Fruit fly (Drosophila melanogaster) whole organism, pupa: ENCODE measurements around the gene ida.

Source experiments
- CG17806 ChIP-seq: fragments of 200-800 bp; sonication (Bioruptor generic); optimal IDR thresholded peaks from 2 replicates; lab custom pipeline; 2018; ENCODE audit warnings: missing biosample characterization, mild to moderate bottlenecking, missing genetic modification characterization, moderate library complexity
- CG8301 ChIP-seq: fragments of 200-800 bp; sonication (Bioruptor generic); optimal IDR thresholded peaks from 2 replicates; lab custom pipeline; 2018; ENCODE audit warnings: missing biosample characterization, mild to moderate bottlenecking, missing genetic modification characterization

dm6 chr3L:3923631-3924274 is 18.6 kb downstream of the ida start:
- TF ChIP-seq CG17806 (tag; lab: Kevin White, UChicago): no peak
- TF ChIP-seq CG8301 (tag; lab: Kevin White, UChicago): no peak
